Worm (Caenorhabditis elegans) whole organism, L4 larva: ENCODE measurements around the gene rhi-1.

Experiments
- R02D3.7 ChIP-seq: fragments of 150-350 bp; sonication (generic microtip); optimal IDR thresholded peaks from 3 replicates; lab custom pipeline; 2014; ENCODE audit warnings: missing biosample characterization, missing genetic modification characterization
- T20F7.1 ChIP-seq: fragments of 200-800 bp; sonication (Bioruptor generic); optimal IDR thresholded peaks from 2 replicates; lab custom pipeline; 2018; ENCODE audit warnings: mild to moderate bottlenecking, missing genetic modification characterization, missing compliant biosample characterization
- Y48G9A.11 ChIP-seq: fragments of 200-800 bp; sonication (Bioruptor generic); IDR thresholded peaks from 2 replicates; pipeline ENCODE4 v1.3.6; 2022; ENCODE audit warnings: missing genetic modification reagents, missing genetic modification characterization, missing compliant biosample characterization
- ZK337.2 ChIP-seq: fragments of 200-800 bp; sonication (Bioruptor generic); IDR thresholded peaks from 2 replicates; pipeline ENCODE4 v1.3.6; 2022; ENCODE audit warnings: missing genetic modification reagents, missing genetic modification characterization, missing compliant biosample characterization
- aha-1 ChIP-seq: fragments of 150-350 bp; peaks from one replicate; lab custom pipeline; 2014; ENCODE audit warnings: missing biosample characterization, missing genetic modification characterization
- aly-2 ChIP-seq: sonication (generic microtip); optimal IDR thresholded peaks from 2 replicates; lab custom pipeline; 2018; ENCODE audit warnings: missing biosample characterization, missing genetic modification characterization
- arid-1 ChIP-seq: fragments of 200-800 bp; sonication (Bioruptor generic); conservative IDR thresholded peaks from 2 replicates; pipeline ENCODE4 v1.3.6; 2022; ENCODE audit warnings: missing genetic modification reagents, missing genetic modification characterization, missing compliant biosample characterization
- daf-16 ChIP-seq, 3 experiments: sonication (generic microtip); optimal IDR thresholded peaks; 2 replicates each; lab custom pipeline; 2016 to 2017; ENCODE audit warnings: missing genetic modification characterization in 3 of 3, missing genetic modification reagents in 3 of 3, mild to moderate bottlenecking in 2 of 3, missing compliant biosample characterization in 2 of 3, missing biosample characterization in 1 of 3, moderate library complexity in 1 of 3
- dpl-1 ChIP-seq: fragments of 150-350 bp; optimal IDR thresholded peaks from 2 replicates; lab custom pipeline; 2014; ENCODE audit warnings: missing biosample characterization, missing genetic modification reagents, missing genetic modification characterization
- dve-1 ChIP-seq: sonication (generic microtip); optimal IDR thresholded peaks from 2 replicates; lab custom pipeline; 2017; ENCODE audit warnings: antibody characterized with exemption, mild to moderate bottlenecking, missing genetic modification characterization, missing compliant biosample characterization; ENCODE audit not compliant: insufficient read depth
- egl-27 ChIP-seq: sonication (generic microtip); optimal IDR thresholded peaks from 3 replicates; lab custom pipeline; 2017; ENCODE audit warnings: missing biosample characterization, missing genetic modification reagents, missing genetic modification characterization
- fkh-10 ChIP-seq: fragments of 150-350 bp; optimal IDR thresholded peaks from 2 replicates; lab custom pipeline; 2014; ENCODE audit warnings: missing biosample characterization, missing genetic modification reagents, missing genetic modification characterization
- gei-8 ChIP-seq: fragments of 200-800 bp; sonication (Bioruptor generic); optimal IDR thresholded peaks from 2 replicates; lab custom pipeline; 2018; ENCODE audit warnings: mild to moderate bottlenecking, missing genetic modification characterization, missing compliant biosample characterization
- hlh-11 ChIP-seq: fragments of 200-800 bp; sonication (Bioruptor generic); optimal IDR thresholded peaks from 2 replicates; lab custom pipeline; 2018; ENCODE audit warnings: mild to moderate bottlenecking, missing genetic modification characterization, missing compliant biosample characterization
- hlh-30 ChIP-seq: sonication (generic microtip); optimal IDR thresholded peaks from 2 replicates; lab custom pipeline; 2017; ENCODE audit warnings: antibody characterized with exemption, mild to moderate bottlenecking, missing genetic modification characterization, missing compliant biosample characterization; ENCODE audit not compliant: insufficient read depth
- hmg-1.1 ChIP-seq: fragments of 200-800 bp; sonication (Bioruptor generic); IDR thresholded peaks from 2 replicates; pipeline ENCODE4 v1.3.6; 2022; ENCODE audit warnings: missing genetic modification reagents, missing genetic modification characterization, missing compliant biosample characterization
- jun-1 ChIP-seq: fragments of 150-350 bp; optimal IDR thresholded peaks from 2 replicates; lab custom pipeline; 2014; ENCODE audit warnings: missing biosample characterization, missing genetic modification reagents, missing genetic modification characterization
- lin-13 ChIP-seq: fragments of 150-350 bp; optimal IDR thresholded peaks from 2 replicates; lab custom pipeline; 2014; ENCODE audit warnings: missing biosample characterization, missing genetic modification reagents, missing genetic modification characterization
- lin-38 ChIP-seq: fragments of 200-800 bp; sonication (Bioruptor generic); IDR thresholded peaks from 2 replicates; pipeline ENCODE4 v1.3.6; 2022; ENCODE audit warnings: missing genetic modification reagents, missing genetic modification characterization, missing compliant biosample characterization
- lin-39 ChIP-seq: fragments of 150-350 bp; optimal IDR thresholded peaks from 2 replicates; lab custom pipeline; 2014; ENCODE audit warnings: missing biosample characterization, missing genetic modification reagents, missing genetic modification characterization
- lsy-2 ChIP-seq, 2 experiments: fragments of 150-350 bp in 1 of 2; sonication (generic microtip) in 1 of 2; optimal IDR thresholded peaks; 2 replicates each; lab custom pipeline; 2014 to 2017; ENCODE audit warnings: missing biosample characterization in 2 of 2, missing genetic modification characterization in 2 of 2
- mdl-1 ChIP-seq, 2 experiments: fragments of 150-350 bp in 1 of 2; sonication (generic microtip) in 1 of 2; optimal IDR thresholded peaks; 2 replicates each; lab custom pipeline; 2014 to 2017; ENCODE audit warnings: missing biosample characterization in 2 of 2, missing genetic modification characterization in 2 of 2
- mdt-29 ChIP-seq: fragments of 200-800 bp; sonication (Bioruptor generic); IDR thresholded peaks from 2 replicates; pipeline ENCODE4 v1.3.6; 2022; ENCODE audit warnings: missing genetic modification reagents, missing genetic modification characterization, missing compliant biosample characterization
- mep-1 ChIP-seq: fragments of 150-350 bp; sonication (generic microtip); optimal IDR thresholded peaks from 3 replicates; lab custom pipeline; 2014; ENCODE audit warnings: missing biosample characterization, missing genetic modification characterization
- mes-2 ChIP-seq: sonication (generic microtip); optimal IDR thresholded peaks from 2 replicates; lab custom pipeline; 2016; ENCODE audit warnings: missing genotype, mild to moderate bottlenecking, missing genetic modification characterization, missing compliant biosample characterization; ENCODE audit not compliant: poor library complexity, severe bottlenecking
- mxl-2 ChIP-seq: fragments of 200-800 bp; sonication (Bioruptor generic); conservative IDR thresholded peaks from 2 replicates; pipeline ENCODE4 v1.3.6; 2022; ENCODE audit warnings: missing genetic modification reagents, missing genetic modification characterization, missing compliant biosample characterization
- mxl-3 ChIP-seq: fragments of 200-800 bp; sonication (Bioruptor generic); optimal IDR thresholded peaks from 2 replicates; lab custom pipeline; 2018; ENCODE audit warnings: mild to moderate bottlenecking, missing genetic modification characterization, missing compliant biosample characterization
- nhr-11 ChIP-seq: fragments of 150-350 bp; optimal IDR thresholded peaks from 2 replicates; lab custom pipeline; 2014; ENCODE audit warnings: missing biosample characterization, missing genetic modification characterization
- nhr-28 ChIP-seq: fragments of 150-350 bp; optimal IDR thresholded peaks from 2 replicates; lab custom pipeline; 2014; ENCODE audit warnings: missing biosample characterization, missing genetic modification characterization
- nhr-42 ChIP-seq: fragments of 200-800 bp; sonication (Bioruptor generic); IDR thresholded peaks from 2 replicates; pipeline ENCODE4 v1.3.6; 2022; ENCODE audit warnings: missing genetic modification characterization, missing compliant biosample characterization
- nhr-76 ChIP-seq: fragments of 150-350 bp; optimal IDR thresholded peaks from 2 replicates; lab custom pipeline; 2014; ENCODE audit warnings: missing biosample characterization, missing genetic modification characterization
- nhr-77 ChIP-seq: fragments of 150-350 bp; optimal IDR thresholded peaks from 2 replicates; lab custom pipeline; 2014; ENCODE audit warnings: missing biosample characterization, missing genetic modification characterization
- pha-4 ChIP-seq, 2 experiments: fragments of 150-350 bp in 1 of 2; fragments of 200-800 bp in 1 of 2; sonication (Bioruptor generic) in 1 of 2; IDR thresholded peaks in 1 of 2; optimal IDR thresholded peaks in 1 of 2; 2 replicates each; pipeline versions ENCODE4 v1.3.6 to Lab custom; 2014 to 2022; ENCODE audit warnings: missing genetic modification characterization in 2 of 2, missing genetic modification reagents in 2 of 2, missing biosample characterization in 1 of 2, missing compliant biosample characterization in 1 of 2
- pqm-1 ChIP-seq: sonication (generic microtip); optimal IDR thresholded peaks from 2 replicates; lab custom pipeline; 2017; ENCODE audit warnings: missing biosample characterization, missing genetic modification characterization
- rbr-2 ChIP-seq: sonication (generic microtip); optimal IDR thresholded peaks from 2 replicates; lab custom pipeline; 2016; ENCODE audit warnings: missing genotype, missing genetic modification characterization, missing compliant biosample characterization
- snpc-1.2 ChIP-seq: fragments of 200-800 bp; sonication (Bioruptor generic); IDR thresholded peaks from 2 replicates; pipeline ENCODE4 v1.3.6; 2022; ENCODE audit warnings: missing genetic modification reagents, missing genetic modification characterization, missing compliant biosample characterization
- snpc-4 ChIP-seq: fragments of 150-350 bp; optimal IDR thresholded peaks from 2 replicates; lab custom pipeline; 2014; ENCODE audit warnings: missing biosample characterization, missing genetic modification characterization
- spr-3 ChIP-seq: fragments of 200-800 bp; sonication (Bioruptor generic); optimal IDR thresholded peaks from 2 replicates; lab custom pipeline; 2018; ENCODE audit warnings: mild to moderate bottlenecking, missing genetic modification characterization, missing compliant biosample characterization
- tag-97 ChIP-seq: fragments of 200-800 bp; sonication (Bioruptor generic); IDR thresholded peaks from 2 replicates; pipeline ENCODE4 v1.3.6; 2022; ENCODE audit warnings: missing genetic modification characterization, missing compliant biosample characterization
- unc-39 ChIP-seq: sonication (generic microtip); optimal IDR thresholded peaks from 2 replicates; lab custom pipeline; 2017; ENCODE audit warnings: missing biosample characterization, missing genetic modification characterization
- vab-7 ChIP-seq: fragments of 200-800 bp; sonication (Bioruptor generic); IDR thresholded peaks from 2 replicates; pipeline ENCODE4 v1.3.6; 2022; ENCODE audit warnings: missing genetic modification reagents, missing genetic modification characterization, missing compliant biosample characterization
- zip-2 ChIP-seq: fragments of 150-350 bp; optimal IDR thresholded peaks from 2 replicates; lab custom pipeline; 2014; ENCODE audit warnings: missing biosample characterization, missing genetic modification characterization
- ztf-7 ChIP-seq: fragments of 150-350 bp; optimal IDR thresholded peaks from 2 replicates; lab custom pipeline; 2014; ENCODE audit warnings: missing biosample characterization, missing genetic modification characterization

Gene rhi-1

DNA sequence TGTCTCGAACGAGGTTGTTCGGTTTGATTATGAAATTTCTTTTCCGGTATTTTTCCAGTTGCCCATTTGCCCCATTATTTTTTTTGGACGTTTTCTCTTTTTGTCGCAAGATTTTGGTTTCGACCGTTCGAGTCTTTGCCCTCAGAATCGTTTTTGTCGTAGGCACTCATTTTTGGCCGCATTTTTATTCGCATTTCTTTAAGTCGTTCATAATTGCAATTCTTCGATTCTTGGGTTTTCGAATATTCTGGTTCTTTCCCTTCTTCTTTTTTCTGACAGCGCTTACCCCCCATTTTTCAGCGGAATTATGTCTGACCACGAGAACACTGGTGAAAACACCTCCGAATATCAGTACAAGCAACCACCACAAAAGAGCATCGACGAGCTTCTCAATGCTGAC lies at the start of gene rhi-1:
rhi-1 (plus strand) TSS at position 301 of the 400 bp plus-strand sequence.
- TF ChIP-seq fkh-10 (no peak), lsy-2 (tag; optimal IDR thresholded peaks at IDR 0.05; lab: Kevin White, UChicago) (peak in 1 of 2 experiments; percentile 13)
- TF ChIP-seq, all 104 proteins: peak for 1

DNA sequence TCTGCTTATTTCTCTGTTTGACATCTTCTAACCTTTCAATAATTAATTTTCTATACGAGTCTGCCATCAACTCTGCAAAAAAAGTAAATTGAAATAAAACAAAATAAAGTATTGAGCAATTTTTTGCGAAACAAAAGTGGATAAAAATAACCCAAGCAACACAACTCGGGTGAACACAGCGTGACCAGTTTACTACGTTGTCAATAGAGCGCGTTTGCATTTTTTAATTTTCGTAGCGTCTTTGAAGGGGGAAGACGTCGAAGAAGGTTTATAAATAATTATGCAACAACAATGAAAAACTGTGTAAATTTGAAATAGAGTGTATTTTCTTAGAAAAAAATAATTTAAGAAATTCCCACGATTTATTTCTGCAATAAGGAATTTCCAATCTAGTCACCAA lies 45.9 kb upstream of the rhi-1 start, which contains the start of gene atg-16.1:
atg-16.1 (minus strand) TSS at position 76 of the 400 bp plus-strand sequence.
- TF ChIP-seq Y48G9A.11 (GFP tag; lab: Robert Waterston, UW) (no peak), egl-27 (tag; lab: Kevin White, UChicago) (no peak), nhr-42 (GFP tag; lab: Robert Waterston, UW) (no peak), T20F7.1 (peak; percentile 73), arid-1 (GFP tag; lab: Robert Waterston, UW) (no peak), snpc-1.2 (GFP tag; lab: Robert Waterston, UW) (no peak), zip-2 (tag; lab: Kevin White, UChicago) (no peak), lin-39 (no peak), mep-1 (tag; lab: Kevin White, UChicago) (peak; percentile 67), daf-16 (GFP tag; optimal IDR thresholded peaks at IDR 0.05; lab: Kevin White, UChicago) (no peak), daf-16 (tag; optimal IDR thresholded peaks at IDR 0.05; lab: Kevin White, UChicago) (peak; percentile 47), mdt-29 (GFP tag; lab: Robert Waterston, UW) (no peak), pqm-1 (tag; lab: Kevin White, UChicago) (peak; percentile 7), lin-13 (GFP tag; lab: Kevin White, UChicago) (no peak), nhr-11 (tag; lab: Kevin White, UChicago) (no peak), R02D3.7 (no peak), nhr-28 (tag; lab: Kevin White, UChicago) (peak; percentile 87), nhr-76 (tag; lab: Kevin White, UChicago) (no peak), hlh-11 (tag; lab: Kevin White, UChicago) (peak; percentile 29), tag-97 (GFP tag; lab: Robert Waterston, UW) (no peak), dve-1 (tag; lab: Kevin White, UChicago) (peak; percentile 70), pha-4 (GFP tag; IDR thresholded peaks at IDR 0.05; lab: Robert Waterston, UW) (no peak), pha-4 (tag; optimal IDR thresholded peaks at IDR 0.05; lab: Kevin White, UChicago) (peak; percentile 54), mxl-3 (GFP tag; lab: Kevin White, UChicago) (peak; percentile 29), snpc-4 (tag; lab: Kevin White, UChicago) (no peak), mdl-1 (tag; optimal IDR thresholded peaks at IDR 0.05; lab: Kevin White, UChicago) (peak in 1 of 2 experiments; percentile 59), spr-3 (GFP tag; lab: Kevin White, UChicago) (no peak), ZK337.2 (GFP tag; lab: Robert Waterston, UW) (no peak), jun-1 (no peak), mes-2 (tag; lab: Kevin White, UChicago) (peak; percentile 75), ztf-7 (tag; lab: Kevin White, UChicago) (peak; percentile 3), gei-8 (GFP tag; lab: Kevin White, UChicago) (no peak), mxl-2 (GFP tag; lab: Robert Waterston, UW) (no peak), unc-39 (no peak), nhr-77 (tag; lab: Kevin White, UChicago) (peak; percentile 13), rbr-2 (tag; lab: Kevin White, UChicago) (peak; percentile 52), lsy-2 (tag; optimal IDR thresholded peaks at IDR 0.05; lab: Kevin White, UChicago) (peak in 1 of 2 experiments; percentile 80), aly-2 (tag; lab: Kevin White, UChicago) (no peak), hmg-1.1 (GFP tag; lab: Robert Waterston, UW) (peak; percentile 33; the same call in 1 of the 2 replicates), vab-7 (GFP tag; lab: Robert Waterston, UW) (no peak), hlh-30 (peak; percentile 93), dpl-1 (GFP tag; lab: Kevin White, UChicago) (peak; percentile 45), aha-1 (tag; lab: Kevin White, UChicago) (peak; percentile 49), lin-38 (peak; percentile 95)
